Worm (Caenorhabditis elegans) whole organism, L4/young adult: Measurements from ENCODE around the gene nhr-243.

Experiments used
- dao-5 ChIP-seq: sonication (generic microtip); optimal IDR thresholded peaks from 2 replicates; lab custom pipeline; 2016; ENCODE audit warnings: missing genotype, missing genetic modification characterization, moderate library complexity, missing compliant biosample characterization
- him-1 ChIP-seq: sonication (generic microtip); optimal IDR thresholded peaks from 2 replicates; lab custom pipeline; 2016; ENCODE audit warnings: missing genotype, missing genetic modification reagents, missing genetic modification characterization, missing compliant biosample characterization

DNA sequence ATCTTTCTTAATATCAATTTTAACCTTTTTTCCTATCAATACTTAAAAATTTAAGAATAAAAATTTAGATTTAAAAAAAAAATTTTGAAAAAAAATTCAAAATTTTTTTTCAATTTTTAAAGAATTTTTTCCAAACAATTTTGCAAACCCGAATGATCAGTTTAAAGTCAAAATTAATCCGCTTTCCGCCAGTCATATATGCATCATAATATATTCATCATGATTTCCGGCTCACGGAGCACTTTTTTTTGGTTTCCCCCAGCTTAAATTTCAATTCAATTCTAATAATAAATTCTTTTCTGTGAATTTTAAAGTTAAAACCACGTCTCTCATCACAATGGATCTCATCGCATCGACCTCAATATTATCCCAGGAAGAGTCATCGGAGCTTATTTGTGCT lies 53.9 kb downstream of the nhr-243 start, which contains the start of gene nhr-230:
- TF ChIP-seq him-1 (tag; lab: Kevin White, UChicago) (no peak), dao-5 (no peak)
